Fruit fly (Drosophila melanogaster) whole organism, wandering third instar larva: ENCODE data around the gene CG10140.

Experiments used
- CG32264 ChIP-seq: fragments of 200-800 bp; sonication (Bioruptor generic); optimal IDR thresholded peaks from 2 replicates; lab custom pipeline; 2016; ENCODE audit warnings: missing biosample characterization, missing genetic modification characterization
- CG9705 ChIP-seq: fragments of 200-800 bp; sonication (Bioruptor generic); optimal IDR thresholded peaks from 2 replicates; lab custom pipeline; 2018; ENCODE audit warnings: missing biosample characterization, mild to moderate bottlenecking, missing genetic modification characterization
- CrebA ChIP-seq: fragments of 200-800 bp; sonication (Bioruptor generic); optimal IDR thresholded peaks from 2 replicates; lab custom pipeline; 2016; ENCODE audit warnings: missing biosample characterization, mild to moderate bottlenecking, missing genetic modification characterization, borderline replicate concordance
- Dfd ChIP-seq: fragments of >200 bp; optimal IDR thresholded peaks from 2 replicates; lab custom pipeline; 2017; ENCODE audit warnings: missing biosample characterization, missing genetic modification characterization
- Dif ChIP-seq: fragments of 200-275, 200-300 bp; sonication (Bioruptor generic); optimal IDR thresholded peaks from 2 replicates; lab custom pipeline; 2018; ENCODE audit warnings: missing biosample characterization, missing genetic modification characterization; ENCODE audit not compliant: partially characterized antibody
- GATAd ChIP-seq: sonication (Bioruptor generic); optimal IDR thresholded peaks from 2 replicates; lab custom pipeline; 2016; ENCODE audit warnings: missing biosample characterization, missing genetic modification characterization
- HLH106 ChIP-seq: fragments of 200-800 bp; optimal IDR thresholded peaks from 3 replicates; lab custom pipeline; 2019; ENCODE audit warnings: missing biosample characterization, mild to moderate bottlenecking, missing genetic modification characterization, moderate library complexity
- Hnf4 ChIP-seq: fragments of 200-800 bp; sonication (Bioruptor generic); optimal IDR thresholded peaks from 2 replicates; lab custom pipeline; 2016; ENCODE audit warnings: missing biosample characterization, mild to moderate bottlenecking, missing genetic modification characterization
- Hr78 ChIP-seq: fragments of >200 bp; optimal IDR thresholded peaks from 2 replicates; lab custom pipeline; 2017; ENCODE audit warnings: missing biosample characterization, missing genetic modification characterization
- Jra ChIP-seq: sonication (Bioruptor generic); optimal IDR thresholded peaks from 2 replicates; lab custom pipeline; 2016; ENCODE audit warnings: missing biosample characterization, missing genetic modification characterization
- Mio ChIP-seq: sonication (Bioruptor generic); optimal IDR thresholded peaks from 2 replicates; lab custom pipeline; 2016; ENCODE audit warnings: missing biosample characterization, missing genetic modification characterization
- N ChIP-seq: fragments of >200 bp; optimal IDR thresholded peaks from 2 replicates; lab custom pipeline; 2018; ENCODE audit warnings: missing biosample characterization, missing external identifiers, missing genetic modification characterization
- OdsH ChIP-seq: fragments of 200-800 bp; sonication (Bioruptor generic); optimal IDR thresholded peaks from 2 replicates; lab custom pipeline; 2016; ENCODE audit warnings: missing biosample characterization, mild to moderate bottlenecking, missing genetic modification characterization
- Rel ChIP-seq, 2 experiments: fragments of 200-800 bp; sonication (Bioruptor generic) in 1 of 2; optimal IDR thresholded peaks; 2 replicates in 1 of 2; 3 replicates in 1 of 2; lab custom pipeline; 2016 to 2019; ENCODE audit warnings: mild to moderate bottlenecking in 2 of 2, missing biosample characterization in 2 of 2, missing genetic modification characterization in 2 of 2, moderate library complexity in 1 of 2
- Sp1 ChIP-seq: fragments of 200-800 bp; sonication (Bioruptor generic); optimal IDR thresholded peaks from 3 replicates; lab custom pipeline; 2019; ENCODE audit warnings: missing biosample characterization, mild to moderate bottlenecking, missing genetic modification characterization, moderate library complexity
- Vsx2 ChIP-seq: fragments of 200-300, 225-300 bp; sonication (Bioruptor generic); optimal IDR thresholded peaks from 2 replicates; lab custom pipeline; 2018; ENCODE audit warnings: missing biosample characterization, missing genetic modification characterization; ENCODE audit not compliant: partially characterized antibody
- br ChIP-seq: fragments of 200-800 bp; sonication (Bioruptor generic); optimal IDR thresholded peaks from 2 replicates; lab custom pipeline; 2016; ENCODE audit warnings: missing biosample characterization, missing genetic modification characterization
- brk ChIP-seq: fragments of 200-800 bp; sonication (Bioruptor generic); optimal IDR thresholded peaks from 2 replicates; lab custom pipeline; 2016; ENCODE audit warnings: missing biosample characterization, mild to moderate bottlenecking, missing genetic modification characterization
- dl ChIP-seq, 2 experiments: fragments of 175-275, 200-275 bp in 1 of 2; fragments of 200-275 bp in 1 of 2; sonication (Bioruptor generic); optimal IDR thresholded peaks; lab custom pipeline; 2018; ENCODE audit warnings: mild to moderate bottlenecking in 2 of 2, missing biosample characterization in 2 of 2, missing genetic modification characterization in 2 of 2, moderate library complexity in 2 of 2; ENCODE audit not compliant: partially characterized antibody in 2 of 2, insufficient read depth in 1 of 2
- dmrt93B ChIP-seq: fragments of 200-800 bp; sonication (Bioruptor generic); optimal IDR thresholded peaks from 2 replicates; lab custom pipeline; 2018; ENCODE audit warnings: missing biosample characterization, mild to moderate bottlenecking, missing genetic modification characterization
- dsf ChIP-seq: sonication (Bioruptor generic); optimal IDR thresholded peaks from 2 replicates; lab custom pipeline; 2016; ENCODE audit warnings: missing biosample characterization, missing genetic modification characterization, borderline replicate concordance
- ey ChIP-seq: fragments of 200-800 bp; sonication (Bioruptor generic); optimal IDR thresholded peaks from 2 replicates; lab custom pipeline; 2016; ENCODE audit warnings: missing biosample characterization, missing genetic modification characterization
- foxo ChIP-seq, 2 experiments: fragments of 200-800 bp; sonication (Bioruptor generic); optimal IDR thresholded peaks; 2 replicates in 1 of 2; 3 replicates in 1 of 2; lab custom pipeline; 2016 to 2017; ENCODE audit warnings: missing biosample characterization in 2 of 2, missing genetic modification characterization in 2 of 2
- fru ChIP-seq: fragments of 200-800 bp; sonication (Bioruptor generic); optimal IDR thresholded peaks from 3 replicates; lab custom pipeline; 2016; ENCODE audit warnings: missing biosample characterization, mild to moderate bottlenecking, missing genetic modification characterization
- h ChIP-seq: fragments of 200-800 bp; sonication (Bioruptor generic); optimal IDR thresholded peaks from 3 replicates; lab custom pipeline; 2016; ENCODE audit warnings: missing biosample characterization, mild to moderate bottlenecking, missing genetic modification characterization
- jim ChIP-seq: fragments of 175-275, 200-325 bp; sonication (Bioruptor generic); optimal IDR thresholded peaks from 2 replicates; lab custom pipeline; 2016; ENCODE audit warnings: missing biosample characterization, mild to moderate bottlenecking, missing genetic modification characterization
- lola ChIP-seq: fragments of >200 bp; optimal IDR thresholded peaks from 2 replicates; lab custom pipeline; 2017; ENCODE audit warnings: missing biosample characterization, missing genetic modification characterization
- psq ChIP-seq: fragments of 200-800 bp; sonication (Bioruptor generic); optimal IDR thresholded peaks from 3 replicates; lab custom pipeline; 2017; ENCODE audit warnings: missing biosample characterization, mild to moderate bottlenecking, missing genetic modification characterization, moderate library complexity
- sage ChIP-seq: fragments of 200-800 bp; sonication (Bioruptor generic); optimal IDR thresholded peaks from 2 replicates; lab custom pipeline; 2016; ENCODE audit warnings: missing biosample characterization, mild to moderate bottlenecking, missing genetic modification characterization
- sv ChIP-seq: fragments of 200-800 bp; sonication (Bioruptor generic); optimal IDR thresholded peaks from 3 replicates; lab custom pipeline; 2016; ENCODE audit warnings: missing biosample characterization, missing genetic modification characterization
- usp ChIP-seq: fragments of >200 bp; optimal IDR thresholded peaks from 2 replicates; lab custom pipeline; 2017; ENCODE audit warnings: missing biosample characterization, missing genetic modification characterization
- woc ChIP-seq: sonication (Bioruptor generic); optimal IDR thresholded peaks from 2 replicates; lab custom pipeline; 2016; ENCODE audit warnings: missing biosample characterization, mild to moderate bottlenecking, missing genetic modification characterization

The CG10140 gene

dm6 chr3L:13432791-13433190 lies 7.5 kb downstream of the CG10140 start:
- TF ChIP-seq Rel (GFP tag; optimal IDR thresholded peaks at IDR 0.05; lab: Kevin White, UChicago) = no peak
- no peak for TF ChIP-seq Rel (tag; optimal IDR thresholded peaks at IDR 0.05; lab: Kevin White, UChicago)
- TF ChIP-seq sage = no peak
- no peak for TF ChIP-seq Sp1
- no peak for TF ChIP-seq lola
- no peak for TF ChIP-seq fru
- TF ChIP-seq dl (GFP tag; optimal IDR thresholded peaks at IDR 0.05; lab: Kevin White, UChicago; ENCODE audit: insufficient read depth in 1 of 2, partially characterized antibody in 2 of 2) = no peak
- no peak for TF ChIP-seq psq (GFP tag; lab: Kevin White, UChicago)
- TF ChIP-seq Vsx2 (GFP tag; lab: Kevin White, UChicago) = no peak

DNA sequence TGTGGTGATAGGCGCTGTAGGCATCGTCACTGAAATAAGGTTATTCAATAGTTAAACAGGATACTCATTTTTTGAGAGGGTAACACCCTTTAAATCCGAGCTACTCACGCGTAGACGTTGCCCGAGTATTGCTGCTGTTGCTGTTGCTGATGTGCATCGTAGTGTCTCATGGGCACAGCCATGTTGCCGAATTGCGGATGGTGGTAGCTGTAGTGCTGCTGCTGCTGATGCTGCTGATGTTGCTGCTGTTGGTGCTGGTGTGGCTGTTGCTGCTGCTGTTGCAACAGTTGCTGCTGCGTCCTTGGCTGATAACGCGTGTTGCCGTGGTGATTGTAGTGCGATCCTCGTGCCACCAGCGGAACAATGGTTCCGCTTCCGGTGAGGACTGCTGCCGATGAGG lies 10.1 kb downstream of the CG10140 start:
- TF ChIP-seq OdsH (GFP tag; lab: Kevin White, UChicago) = no peak
- peak; percentile 94 for TF ChIP-seq Dfd
- TF ChIP-seq, all 38 proteins: peak for 1

DNA sequence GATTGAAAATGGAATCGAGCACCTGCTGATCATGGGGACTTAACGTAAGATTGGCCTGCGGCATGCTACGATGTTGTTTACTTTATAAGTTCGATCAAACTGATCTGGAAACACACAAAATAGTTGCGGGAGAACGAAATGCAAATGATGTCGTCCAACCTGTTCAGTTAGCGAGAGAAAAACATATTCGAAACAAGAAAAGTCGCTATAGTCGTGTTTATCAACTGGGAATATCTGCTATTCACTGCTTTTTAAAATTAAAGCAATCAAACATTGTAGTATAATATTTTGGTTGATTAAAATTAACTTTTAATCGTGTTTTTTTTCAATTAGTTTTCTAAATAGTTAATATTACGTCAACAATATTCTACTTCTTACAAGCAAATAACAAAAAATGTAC lies 13.7 kb downstream of the CG10140 start, which contains the start of gene CG14105:
CG14105 (minus strand) TSS at position 101 of the 400 bp plus-strand sequence.
- TF ChIP-seq CG9705 (GFP tag; lab: Kevin White, UChicago) (no peak), fru (no peak), CG32264 (GFP tag; lab: Kevin White, UChicago) (no peak), lola (no peak), sv (no peak), GATAd (GFP tag; lab: Kevin White, UChicago) (no peak), psq (GFP tag; lab: Kevin White, UChicago) (no peak), Hnf4 (GFP tag; lab: Kevin White, UChicago) (no peak), woc (GFP tag; lab: Kevin White, UChicago) (no peak)

dm6 chr3L:13425571-13425970 lies 14.7 kb downstream of the CG10140 start, which contains the start of gene CG14106:
Gene CG14106 (minus strand): TSS chr3L:13425671.
- TF ChIP-seq jim (GFP tag; lab: Kevin White, UChicago) = no peak
- TF ChIP-seq Rel (GFP tag; optimal IDR thresholded peaks at IDR 0.05; lab: Kevin White, UChicago) = no peak
- no peak for TF ChIP-seq Rel (tag; optimal IDR thresholded peaks at IDR 0.05; lab: Kevin White, UChicago)
- no peak for TF ChIP-seq Sp1
- no peak for TF ChIP-seq br
- TF ChIP-seq brk (GFP tag; lab: Kevin White, UChicago) = no peak
- TF ChIP-seq N (GFP tag; lab: Kevin White, UChicago) = no peak
- TF ChIP-seq Vsx2 (GFP tag; lab: Kevin White, UChicago) = no peak
- TF ChIP-seq Jra (GFP tag; lab: Kevin White, UChicago) = no peak
- TF ChIP-seq usp (GFP tag; lab: Kevin White, UChicago) = no peak
- no peak for TF ChIP-seq ey (GFP tag; lab: Kevin White, UChicago)
- TF ChIP-seq psq (GFP tag; lab: Kevin White, UChicago) = no peak
- TF ChIP-seq CG9705 (GFP tag; lab: Kevin White, UChicago) = no peak
- no peak for TF ChIP-seq CG32264 (GFP tag; lab: Kevin White, UChicago)
- TF ChIP-seq fru = no peak
- no peak for TF ChIP-seq Dif
- TF ChIP-seq h (GFP tag; lab: Kevin White, UChicago) = no peak
- TF ChIP-seq GATAd (GFP tag; lab: Kevin White, UChicago) = no peak
- no peak for TF ChIP-seq dl (GFP tag; optimal IDR thresholded peaks at IDR 0.05; lab: Kevin White, UChicago; ENCODE audit: insufficient read depth in 1 of 2, partially characterized antibody in 2 of 2)
- TF ChIP-seq dsf (GFP tag; lab: Kevin White, UChicago) = no peak

DNA sequence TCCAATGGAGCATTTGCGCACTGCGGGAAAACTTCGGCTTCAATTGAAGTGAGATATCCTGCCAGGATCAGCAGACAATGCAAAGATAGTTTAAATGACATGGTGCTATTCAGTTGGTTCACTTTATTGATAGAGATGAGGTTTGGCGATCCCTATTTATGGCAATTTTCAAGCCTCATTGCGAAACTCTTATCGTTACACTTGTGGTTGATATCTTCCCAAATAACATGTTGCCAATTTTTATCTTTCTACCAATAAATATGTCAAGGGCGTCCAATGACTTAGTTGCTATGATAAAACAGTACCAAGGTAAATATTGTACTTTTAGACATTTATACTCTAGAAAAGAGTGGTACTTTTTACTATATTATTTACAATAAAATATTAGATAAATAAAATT lies 16.2 kb downstream of the CG10140 start, which contains the start of gene CG33263:
CG33263 (minus strand) TSS at position 101 of the 400 bp plus-strand sequence.
- TF ChIP-seq foxo (GFP tag; optimal IDR thresholded peaks at IDR 0.05; lab: Kevin White, UChicago) (no peak), dmrt93B (GFP tag; lab: Kevin White, UChicago) (no peak), lola (no peak)

dm6 chr3L:13422286-13422787 lies 17.9 kb downstream of the CG10140 start, which contains the start of gene CG32121:
Gene CG32121 (minus strand): TSS chr3L:13422336.
- TF ChIP-seq Dfd = no peak
- no peak for TF ChIP-seq HLH106 (tag; lab: Kevin White, UChicago)
- TF ChIP-seq Vsx2 (GFP tag; lab: Kevin White, UChicago) = no peak
- no peak for TF ChIP-seq OdsH (GFP tag; lab: Kevin White, UChicago)
- TF ChIP-seq br = no peak
- no peak for TF ChIP-seq brk (GFP tag; lab: Kevin White, UChicago)
- TF ChIP-seq woc (GFP tag; lab: Kevin White, UChicago) = no peak
- no peak for TF ChIP-seq sage
- TF ChIP-seq ey (GFP tag; lab: Kevin White, UChicago) = no peak
- TF ChIP-seq N (GFP tag; lab: Kevin White, UChicago) = no peak
- no peak for TF ChIP-seq Mio (GFP tag; lab: Kevin White, UChicago)
- TF ChIP-seq CrebA = no peak
- TF ChIP-seq Hr78 (GFP tag; lab: Kevin White, UChicago) = no peak
